Fruit fly (Drosophila melanogaster) whole organism, embryonic: ENCODE data around the gene Osi10b.

Experiments used
- Ada2b ChIP-seq: fragments of 200-800 bp; sonication (Bioruptor generic); IDR thresholded peaks from 2 replicates; pipeline ENCODE4 v1.3.6; 2022; ENCODE audit warnings: missing biosample characterization, missing genetic modification characterization
- CG11456 ChIP-seq: fragments of 200-800 bp; sonication (Bioruptor generic); IDR thresholded peaks from 3 replicates; pipeline ENCODE4 v1.3.6; 2022; ENCODE audit warnings: missing biosample characterization, missing genetic modification characterization
- CG11504 ChIP-seq: fragments of 200-800 bp; sonication (Bioruptor generic); optimal IDR thresholded peaks from 3 replicates; lab custom pipeline; 2019; ENCODE audit warnings: missing biosample characterization, mild to moderate bottlenecking, missing genetic modification characterization, moderate library complexity
- CG15514 ChIP-seq: fragments of 200-800 bp; sonication (Bioruptor generic); optimal IDR thresholded peaks from 3 replicates; lab custom pipeline; 2017; ENCODE audit warnings: missing biosample characterization, missing genetic modification characterization, mild to moderate bottlenecking, moderate library complexity, missing genetic modification reagents
- CG16815 ChIP-seq: fragments of 200-800 bp; sonication (Bioruptor generic); optimal IDR thresholded peaks from 3 replicates; lab custom pipeline; 2017; ENCODE audit warnings: missing biosample characterization, mild to moderate bottlenecking, missing genetic modification characterization
- CG16863 ChIP-seq: fragments of 200-800 bp; sonication (Bioruptor generic); optimal IDR thresholded peaks from 3 replicates; lab custom pipeline; 2016; ENCODE audit warnings: missing biosample characterization, missing genetic modification characterization
- CG18476 ChIP-seq: fragments of 200-800 bp; sonication (Bioruptor generic); optimal IDR thresholded peaks from 2 replicates; lab custom pipeline; 2016; ENCODE audit warnings: missing biosample characterization, mild to moderate bottlenecking, missing genetic modification characterization
- CG3995 ChIP-seq: fragments of 200-800 bp; sonication (Bioruptor generic); optimal IDR thresholded peaks from 3 replicates; lab custom pipeline; 2016; ENCODE audit warnings: missing biosample characterization, missing genetic modification characterization
- CG4328 ChIP-seq: fragments of 200-800 bp; sonication (Bioruptor generic); optimal IDR thresholded peaks from 3 replicates; lab custom pipeline; 2017; ENCODE audit warnings: missing biosample characterization, missing genetic modification reagents, missing genetic modification characterization
- CG4424 ChIP-seq: fragments of 200-800 bp; sonication (Bioruptor generic); optimal IDR thresholded peaks from 3 replicates; lab custom pipeline; 2016; ENCODE audit warnings: missing biosample characterization, missing genetic modification characterization
- Chrac-16 ChIP-seq: fragments of 200-800 bp; sonication (Bioruptor generic); optimal IDR thresholded peaks from 3 replicates; lab custom pipeline; 2016; ENCODE audit warnings: missing biosample characterization, missing genetic modification characterization
- CkIIα-i1 ChIP-seq: fragments of 200-800 bp; sonication (Bioruptor generic); IDR thresholded peaks from 2 replicates; pipeline ENCODE4 v1.3.6; 2022; ENCODE audit warnings: missing biosample characterization, missing genetic modification characterization
- Deaf1 ChIP-seq: fragments of 200-800 bp; optimal IDR thresholded peaks from 3 replicates; lab custom pipeline; 2019; ENCODE audit warnings: missing biosample characterization, mild to moderate bottlenecking, missing genetic modification characterization, moderate library complexity
- E2f2 ChIP-seq: fragments of 200-800 bp; sonication (Bioruptor generic); IDR thresholded peaks from 2 replicates; pipeline ENCODE4 v1.3.6; 2022; ENCODE audit warnings: missing biosample characterization, missing genetic modification characterization
- ERR ChIP-seq: fragments of 200-800 bp; sonication (Bioruptor generic); optimal IDR thresholded peaks from 2 replicates; lab custom pipeline; 2016; ENCODE audit warnings: missing biosample characterization, missing genetic modification characterization
- Ets65A ChIP-seq: fragments of 200-800 bp; sonication (Bioruptor generic); peaks from one replicate; lab custom pipeline; 2016; ENCODE audit warnings: missing biosample characterization, missing genetic modification characterization
- Fer2 ChIP-seq: fragments of 200-800 bp; sonication (Bioruptor generic); optimal IDR thresholded peaks from 2 replicates; lab custom pipeline; 2018; ENCODE audit warnings: missing biosample characterization, mild to moderate bottlenecking, missing genetic modification characterization, moderate library complexity
- Gug ChIP-seq: fragments of 200-800 bp; sonication (Bioruptor generic); IDR thresholded peaks from 4 replicates; pipeline ENCODE4 v1.3.6; 2022; ENCODE audit warnings: missing biosample characterization, missing genetic modification characterization
- HLH4C ChIP-seq: fragments of 200-800 bp; sonication (Bioruptor generic); IDR thresholded peaks from 3 replicates; pipeline ENCODE4 v1.3.6; 2022; ENCODE audit warnings: missing biosample characterization, missing genetic modification characterization; ENCODE audit not compliant: partially characterized antibody
- Hr51 ChIP-seq, 2 experiments: fragments of 200-800 bp; sonication (Bioruptor generic); optimal IDR thresholded peaks; 2 replicates in 1 of 2; 3 replicates in 1 of 2; lab custom pipeline; 2016 to 2018; ENCODE audit warnings: missing biosample characterization in 2 of 2, missing genetic modification characterization in 2 of 2, mild to moderate bottlenecking in 1 of 2, moderate library complexity in 1 of 2
- Hr78 ChIP-seq, 2 experiments: fragments of 200-800 bp in 1 of 2; fragments of >200 bp in 1 of 2; sonication (Bioruptor generic) in 1 of 2; optimal IDR thresholded peaks; 2 replicates each; lab custom pipeline; 2017 to 2019; ENCODE audit warnings: missing biosample characterization in 2 of 2, missing genetic modification characterization in 2 of 2, mild to moderate bottlenecking in 1 of 2, moderate library complexity in 1 of 2
- Lhr ChIP-seq: fragments of 200-800 bp; sonication (Bioruptor generic); optimal IDR thresholded peaks from 3 replicates; lab custom pipeline; 2017; ENCODE audit warnings: mild to moderate bottlenecking, missing biosample characterization, missing genetic modification reagents, missing genetic modification characterization
- Med ChIP-seq: fragments of 200-800 bp; sonication (Bioruptor generic); peaks from one replicate; lab custom pipeline; 2016; ENCODE audit warnings: missing biosample characterization, missing genetic modification characterization, mild to moderate bottlenecking, inconsistent platforms, moderate library complexity
- Scr ChIP-seq: fragments of 200-800 bp; sonication (Bioruptor generic); IDR thresholded peaks from 2 replicates; pipeline ENCODE4 v1.3.6; 2022; ENCODE audit warnings: missing biosample characterization, missing genetic modification characterization; ENCODE audit not compliant: partially characterized antibody
- Sry-β ChIP-seq: fragments of 200-800 bp; sonication (Bioruptor generic); optimal IDR thresholded peaks from 2 replicates; lab custom pipeline; 2018; ENCODE audit warnings: missing biosample characterization, mild to moderate bottlenecking, missing genetic modification characterization, moderate library complexity
- Trl ChIP-seq, 3 experiments: fragments of >200 bp in 2 of 3; fragments of 200-800 bp in 1 of 3; sonication (Bioruptor generic) in 1 of 3; optimal IDR thresholded peaks; 2 replicates in 1 of 3; 3 replicates in 2 of 3; lab custom pipeline; 2016 to 2017; ENCODE audit warnings: missing biosample characterization in 1 of 3, missing genetic modification characterization in 1 of 3
- aop ChIP-seq: fragments of 200-800 bp; sonication (Bioruptor generic); IDR thresholded peaks from 2 replicates; pipeline ENCODE4 v1.3.6; 2022; ENCODE audit warnings: missing biosample characterization, missing genetic modification characterization
- ara ChIP-seq: fragments of 200-800 bp; sonication (Bioruptor generic); IDR thresholded peaks from 2 replicates; pipeline ENCODE4 v1.3.6; 2022; ENCODE audit warnings: missing biosample characterization, missing genetic modification characterization
- bab2 ChIP-seq: fragments of 200-800 bp; sonication (Bioruptor generic); optimal IDR thresholded peaks from 2 replicates; lab custom pipeline; 2016; ENCODE audit warnings: missing biosample characterization, missing genetic modification characterization
- btn ChIP-seq: fragments of 200-800 bp; sonication (Bioruptor generic); optimal IDR thresholded peaks from 2 replicates; lab custom pipeline; 2016; ENCODE audit warnings: missing biosample characterization, missing genetic modification characterization
- cas ChIP-seq: fragments of 200-800 bp; sonication (Bioruptor generic); IDR thresholded peaks from 2 replicates; pipeline ENCODE4 v1.3.6; 2022; ENCODE audit warnings: missing biosample characterization, missing genetic modification characterization
- crc ChIP-seq: fragments of 200-800 bp; sonication (Bioruptor generic); optimal IDR thresholded peaks from 2 replicates; lab custom pipeline; 2016; ENCODE audit warnings: missing biosample characterization, missing genetic modification characterization
- danr ChIP-seq: fragments of 200-800 bp; sonication (Bioruptor generic); IDR thresholded peaks from 2 replicates; pipeline ENCODE4 v1.3.6; 2022; ENCODE audit warnings: missing biosample characterization, missing genetic modification characterization
- fd102C ChIP-seq: fragments of 200-800 bp; sonication (Bioruptor generic); optimal IDR thresholded peaks from 2 replicates; lab custom pipeline; 2018; ENCODE audit warnings: missing biosample characterization, mild to moderate bottlenecking, missing genetic modification characterization, moderate library complexity
- gem ChIP-seq: fragments of 200-800 bp; sonication (Bioruptor generic); optimal IDR thresholded peaks from 2 replicates; lab custom pipeline; 2019; ENCODE audit warnings: missing biosample characterization, mild to moderate bottlenecking, missing genetic modification characterization, moderate library complexity
- gsb-n ChIP-seq: fragments of 200-800 bp; sonication (Bioruptor generic); optimal IDR thresholded peaks from 3 replicates; lab custom pipeline; 2018; ENCODE audit warnings: missing biosample characterization, mild to moderate bottlenecking, missing genetic modification characterization
- hbn ChIP-seq: fragments of 200-800 bp; sonication (Bioruptor generic); IDR thresholded peaks from 2 replicates; pipeline ENCODE4 v1.3.6; 2022; ENCODE audit warnings: missing biosample characterization, missing genetic modification characterization; ENCODE audit not compliant: partially characterized antibody
- lmd ChIP-seq: fragments of 200-800 bp; sonication (Bioruptor generic); IDR thresholded peaks from 2 replicates; pipeline ENCODE4 v1.3.6; 2022; ENCODE audit warnings: missing biosample characterization, missing genetic modification characterization
- pb ChIP-seq: fragments of 200-800 bp; sonication (Bioruptor generic); optimal IDR thresholded peaks from 3 replicates; lab custom pipeline; 2016; ENCODE audit warnings: missing biosample characterization, missing genetic modification characterization
- pho ChIP-seq: fragments of 200-800 bp; sonication (Bioruptor generic); optimal IDR thresholded peaks from 2 replicates; lab custom pipeline; 2016; ENCODE audit warnings: missing biosample characterization, missing genetic modification characterization
- pum ChIP-seq: fragments of 200-800 bp; sonication (Bioruptor generic); optimal IDR thresholded peaks from 2 replicates; lab custom pipeline; 2016; ENCODE audit warnings: missing biosample characterization, missing genetic modification characterization
- salm ChIP-seq: fragments of 200-800 bp; sonication (Bioruptor generic); optimal IDR thresholded peaks from 2 replicates; lab custom pipeline; 2018; ENCODE audit warnings: missing biosample characterization, mild to moderate bottlenecking, missing genetic modification characterization
- schlank ChIP-seq: fragments of 200-800 bp; sonication (Bioruptor generic); optimal IDR thresholded peaks from 2 replicates; lab custom pipeline; 2018; ENCODE audit warnings: missing biosample characterization, mild to moderate bottlenecking, missing genetic modification characterization
- sens ChIP-seq: fragments of 200-800 bp; sonication (Bioruptor generic); peaks from one replicate; lab custom pipeline; 2016; ENCODE audit warnings: missing biosample characterization, missing genetic modification characterization
- tap ChIP-seq: fragments of 200-800 bp; optimal IDR thresholded peaks from 3 replicates; lab custom pipeline; 2019; ENCODE audit warnings: missing biosample characterization, mild to moderate bottlenecking, missing genetic modification characterization, moderate library complexity

Osi10b gene

DNA sequence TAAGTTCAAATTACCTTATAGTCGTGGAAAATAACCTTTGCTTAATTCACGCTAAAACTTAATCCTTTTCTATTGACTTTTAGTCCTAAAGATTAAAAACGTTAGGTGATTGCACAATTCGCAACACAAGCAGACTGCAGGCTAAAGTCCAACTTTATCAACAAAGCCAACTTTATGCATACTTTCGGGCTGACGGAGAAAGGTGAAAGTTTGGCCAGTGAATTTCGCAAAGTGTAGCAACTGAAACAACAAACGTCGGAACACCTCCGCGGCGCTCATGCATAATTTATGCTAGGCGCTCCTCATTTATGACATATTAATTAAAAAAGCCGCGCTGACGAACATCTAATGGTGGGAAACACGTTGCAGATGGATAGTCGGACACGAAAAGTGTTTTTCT, 4.0 kb downstream of the Osi10b start:
- TF ChIP-seq crc (GFP tag; lab: Kevin White, UChicago): no peak
- TF ChIP-seq bab2 (GFP tag; lab: Kevin White, UChicago): no peak
- TF ChIP-seq ara: no peak
- no peak for TF ChIP-seq cas (GFP tag; lab: Robert Waterston, UW)
- TF ChIP-seq Ets65A (GFP tag; lab: Kevin White, UChicago): peak; percentile 71
- TF ChIP-seq E2f2 (GFP tag; lab: Robert Waterston, UW): no peak
- TF ChIP-seq CG16815 (GFP tag; lab: Kevin White, UChicago): no peak

DNA sequence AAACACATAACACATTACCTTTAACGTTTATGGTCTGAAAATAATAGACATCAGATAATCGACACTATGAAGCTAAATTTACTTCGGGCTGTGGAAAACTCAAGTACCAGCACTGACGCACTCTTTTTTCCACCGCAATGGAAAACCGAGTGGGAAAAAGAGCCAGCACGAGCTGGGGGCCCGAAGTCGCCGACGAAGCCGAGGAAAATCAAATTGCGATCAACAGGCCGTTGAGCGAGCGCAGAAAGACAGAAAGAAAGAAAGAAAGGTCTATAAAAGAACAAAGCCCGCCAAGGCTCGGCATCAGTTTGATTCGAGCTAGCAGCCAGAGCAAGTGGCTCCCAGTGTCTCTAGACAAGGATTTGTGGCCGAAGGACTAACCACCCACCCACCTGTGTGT, 12.2 kb downstream of the Osi10b start, which contains the start of gene Osi12:
Gene Osi12, plus strand, starts transcription at position 301 of the 400 bp plus-strand sequence.
- TF ChIP-seq Sry-β (GFP tag; lab: Kevin White, UChicago) (peak; percentile 79), Deaf1 (tag; lab: Kevin White, UChicago) (peak; percentile 54), ERR (GFP tag; lab: Kevin White, UChicago) (no peak)
- TF ChIP-seq, all 482 proteins: peak for 2

DNA sequence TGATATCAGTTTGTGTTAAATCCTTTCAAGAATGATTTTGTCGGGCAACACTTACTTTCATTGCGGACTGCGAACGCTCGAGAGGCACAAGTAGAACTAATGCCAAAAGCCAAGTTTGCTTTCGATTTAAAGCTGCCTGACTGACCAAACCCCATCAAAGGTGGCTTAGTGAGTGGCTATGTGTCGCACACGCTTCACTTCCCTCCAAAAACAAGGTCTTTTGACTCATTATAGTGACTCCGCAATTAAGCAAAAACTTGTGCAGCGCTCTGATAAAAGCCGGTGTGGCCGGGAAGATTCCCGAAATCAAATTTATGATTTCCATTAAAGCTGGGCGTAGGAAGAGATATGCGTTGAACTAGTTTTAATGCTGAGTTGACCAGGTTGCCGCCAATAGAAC, 19.1 kb downstream of the Osi10b start, which contains the start of gene CG15597:
Gene CG15597, minus strand, starts transcription at position 101 of the 400 bp plus-strand sequence.
- TF ChIP-seq CG18476 (GFP tag; lab: Kevin White, UChicago) (no peak), Chrac-16 (GFP tag; lab: Kevin White, UChicago) (no peak), salm (tag; lab: Kevin White, UChicago) (no peak), CG4424 (GFP tag; lab: Kevin White, UChicago) (no peak), pho (GFP tag; lab: Kevin White, UChicago) (no peak), Hr78 (GFP tag; optimal IDR thresholded peaks at IDR 0.05; lab: Kevin White, UChicago) (no peak), schlank (tag; lab: Kevin White, UChicago) (no peak), Fer2 (tag; lab: Kevin White, UChicago) (no peak), pum (no peak), CG15514 (GFP tag; lab: Kevin White, UChicago) (no peak), tap (tag; lab: Kevin White, UChicago) (no peak), pb (GFP tag; lab: Kevin White, UChicago) (no peak), CG3995 (GFP tag; lab: Kevin White, UChicago) (no peak), Lhr (GFP tag; lab: Kevin White, UChicago) (no peak)

DNA sequence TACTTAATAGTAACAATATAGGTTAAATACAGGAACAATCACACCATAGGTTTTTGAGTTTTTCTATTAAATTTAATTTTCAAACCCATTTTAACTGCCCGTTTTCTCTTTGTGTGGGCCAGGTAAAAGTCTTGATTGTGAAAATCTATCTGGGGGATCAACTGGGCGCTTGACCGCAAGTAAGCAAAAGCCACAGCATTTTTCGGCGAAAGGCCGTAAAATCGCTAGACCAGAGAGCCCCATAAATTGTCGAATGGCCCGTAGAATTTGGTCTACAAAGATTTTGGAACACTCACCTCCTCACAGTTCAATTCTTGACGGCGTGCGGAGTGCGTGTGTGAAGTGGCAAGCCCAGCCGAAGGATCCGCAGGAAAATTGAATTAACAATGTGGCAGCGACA, 21.4 kb downstream of the Osi10b start, which contains the start of gene CG15594:
Gene CG15594, plus strand, starts transcription at position 301 of the 400 bp plus-strand sequence.
- TF ChIP-seq lmd (GFP tag; lab: Robert Waterston, UW) (no peak), gem (tag; lab: Kevin White, UChicago) (peak; percentile 9), CG11504 (tag; lab: Kevin White, UChicago) (peak; percentile 20), aop (GFP tag; lab: Robert Waterston, UW) (no peak), CkIIα-i1 (GFP tag; lab: Robert Waterston, UW) (no peak), Hr51 (GFP tag; optimal IDR thresholded peaks at IDR 0.05; lab: Kevin White, UChicago) (peak in 1 of 2 experiments; percentile 10), Scr (no peak), danr (no peak), HLH4C (GFP tag; lab: Robert Waterston, UW) (no peak)

DNA sequence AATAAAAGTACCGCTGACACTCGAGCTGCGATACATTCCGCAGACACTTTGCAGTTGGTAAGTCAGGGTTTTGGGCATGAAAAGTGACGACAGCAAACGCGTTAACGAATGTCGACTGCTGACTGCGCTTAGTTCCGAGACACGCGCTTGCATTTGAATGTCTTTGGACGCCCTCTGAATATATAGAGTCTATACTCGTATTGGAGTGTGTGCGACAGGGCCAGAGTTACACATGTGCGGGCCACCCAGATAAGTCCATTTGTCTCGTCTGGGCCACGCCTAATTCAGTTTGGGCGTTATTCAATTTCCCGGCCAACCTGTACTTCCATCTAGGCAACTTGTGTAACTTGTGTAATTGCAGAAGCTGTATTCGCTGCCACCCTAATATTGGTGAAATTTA, 24.3 kb downstream of the Osi10b start:
- TF ChIP-seq hbn (GFP tag; lab: Robert Waterston, UW): no peak
- no peak for TF ChIP-seq Gug
- TF ChIP-seq CG11456 (GFP tag; lab: Robert Waterston, UW): no peak
- peak; percentile 21 for TF ChIP-seq Med (GFP tag; lab: Kevin White, UChicago)
- TF ChIP-seq CG16863 (GFP tag; lab: Kevin White, UChicago): no peak
- TF ChIP-seq CG4328 (GFP tag; lab: Kevin White, UChicago): no peak
- TF ChIP-seq Trl (optimal IDR thresholded peaks at IDR 0.05; lab: Kevin White, UChicago): no peak
- TF ChIP-seq Trl (GFP tag; optimal IDR thresholded peaks at IDR 0.05; lab: Kevin White, UChicago): no peak
- TF ChIP-seq fd102C (GFP tag; lab: Kevin White, UChicago): no peak
- TF ChIP-seq gsb-n (tag; lab: Kevin White, UChicago): no peak
- TF ChIP-seq sens: peak; percentile 43
- no peak for TF ChIP-seq Ada2b
- no peak for TF ChIP-seq btn (GFP tag; lab: Kevin White, UChicago)
